Worm (Caenorhabditis elegans) whole organism, young adult: Measurements from ENCODE around the gene dos-2.

Source experiments
- D2030.7 ChIP-seq: fragments of 200-800 bp; sonication (Bioruptor generic); IDR thresholded peaks from 2 replicates; pipeline ENCODE4 v1.3.6; 2022; ENCODE audit warnings: missing genetic modification reagents, missing genetic modification characterization, missing compliant biosample characterization
- F57C9.4 ChIP-seq: sonication (generic microtip); optimal IDR thresholded peaks from 2 replicates; lab custom pipeline; 2017; ENCODE audit warnings: mild to moderate bottlenecking, missing genetic modification characterization, missing compliant biosample characterization
- Y79H2A.3 ChIP-seq: fragments of 200-800 bp; sonication (Bioruptor generic); conservative IDR thresholded peaks from 2 replicates; pipeline ENCODE4 v1.3.6; 2022; ENCODE audit warnings: missing genetic modification reagents, missing genetic modification characterization, missing compliant biosample characterization
- attf-5 ChIP-seq: fragments of 200-800 bp; sonication (Bioruptor generic); optimal IDR thresholded peaks from 2 replicates; lab custom pipeline; 2018; ENCODE audit warnings: mild to moderate bottlenecking, missing genetic modification characterization, missing compliant biosample characterization
- cebp-1 ChIP-seq, 2 experiments: fragments of 200-800 bp in 1 of 2; sonication (Bioruptor generic) in 1 of 2; sonication (generic microtip) in 1 of 2; IDR thresholded peaks in 1 of 2; optimal IDR thresholded peaks in 1 of 2; 2 replicates each; pipeline versions ENCODE4 v1.3.6 to Lab custom; 2017 to 2022; ENCODE audit warnings: missing compliant biosample characterization in 2 of 2, missing genetic modification characterization in 2 of 2, mild to moderate bottlenecking in 1 of 2, missing genetic modification reagents in 1 of 2, moderate library complexity in 1 of 2
- ceh-58 ChIP-seq: fragments of 200-800 bp; sonication (Bioruptor generic); IDR thresholded peaks from 2 replicates; pipeline ENCODE4 v1.3.6; 2022; ENCODE audit warnings: missing genetic modification characterization, missing compliant biosample characterization
- ceh-91 ChIP-seq: fragments of 200-800 bp; sonication (Bioruptor generic); IDR thresholded peaks from 2 replicates; pipeline ENCODE4 v1.3.6; 2022; ENCODE audit warnings: missing genetic modification reagents, missing genetic modification characterization, missing compliant biosample characterization
- dox-1 ChIP-seq: fragments of 200-800 bp; sonication (Bioruptor generic); IDR thresholded peaks from 2 replicates; pipeline ENCODE4 v1.3.6; 2022; ENCODE audit warnings: missing genetic modification reagents, missing genetic modification characterization, missing compliant biosample characterization
- egrh-3 ChIP-seq: fragments of 200-800 bp; sonication (Bioruptor generic); IDR thresholded peaks from 2 replicates; pipeline ENCODE4 v1.3.6; 2022; ENCODE audit warnings: missing genetic modification reagents, missing genetic modification characterization, missing compliant biosample characterization
- ets-4 ChIP-seq: fragments of 200-800 bp; sonication (Bioruptor generic); optimal IDR thresholded peaks from 2 replicates; lab custom pipeline; 2018; ENCODE audit warnings: mild to moderate bottlenecking, missing genetic modification characterization, missing compliant biosample characterization
- him-1 ChIP-seq: sonication (generic microtip); optimal IDR thresholded peaks from 2 replicates; lab custom pipeline; 2016; ENCODE audit warnings: missing genotype, missing genetic modification reagents, missing genetic modification characterization, missing compliant biosample characterization
- hrde-1 ChIP-seq: sonication (generic microtip); optimal IDR thresholded peaks from 2 replicates; lab custom pipeline; 2016; ENCODE audit warnings: missing genetic modification characterization, mild to moderate bottlenecking, missing compliant biosample characterization, moderate library complexity, missing genotype, missing genetic modification reagents, borderline replicate concordance
- hsf-1 ChIP-seq: fragments of 200-800 bp; sonication (Bioruptor generic); IDR thresholded peaks from 2 replicates; pipeline ENCODE4 v1.3.6; 2022; ENCODE audit warnings: missing genetic modification reagents, missing genetic modification characterization, missing compliant biosample characterization
- lag-1 ChIP-seq: fragments of 200-800 bp; sonication (Bioruptor generic); IDR thresholded peaks from 2 replicates; pipeline ENCODE4 v1.3.6; 2022; ENCODE audit warnings: missing genetic modification reagents, missing genetic modification characterization, missing compliant biosample characterization
- mcd-1 ChIP-seq: fragments of 200-800 bp; sonication (Bioruptor generic); IDR thresholded peaks from 2 replicates; pipeline ENCODE4 v1.3.6; 2022; ENCODE audit warnings: missing genetic modification reagents, missing genetic modification characterization, missing compliant biosample characterization
- mel-28 ChIP-seq: sonication (generic microtip); optimal IDR thresholded peaks from 2 replicates; lab custom pipeline; 2016; ENCODE audit warnings: borderline replicate concordance, mild to moderate bottlenecking, missing genetic modification characterization, missing compliant biosample characterization
- mes-4 ChIP-seq: sonication (generic microtip); optimal IDR thresholded peaks from 2 replicates; lab custom pipeline; 2016; ENCODE audit warnings: missing genotype, missing genetic modification characterization, missing compliant biosample characterization
- nhr-120 ChIP-seq: fragments of 200-800 bp; sonication (Bioruptor generic); IDR thresholded peaks from 2 replicates; pipeline ENCODE4 v1.3.6; 2022; ENCODE audit warnings: missing genetic modification characterization, missing compliant biosample characterization
- nhr-179 ChIP-seq: sonication (generic microtip); optimal IDR thresholded peaks from 2 replicates; lab custom pipeline; 2016; ENCODE audit warnings: mild to moderate bottlenecking, missing genetic modification characterization, missing compliant biosample characterization
- nhr-90 ChIP-seq: sonication (generic microtip); optimal IDR thresholded peaks from 2 replicates; lab custom pipeline; 2016; ENCODE audit warnings: missing genotype, mild to moderate bottlenecking, missing genetic modification characterization, missing compliant biosample characterization
- rec-8 ChIP-seq, 2 experiments: sonication (generic microtip); optimal IDR thresholded peaks; 2 replicates each; lab custom pipeline; 2016; ENCODE audit warnings: mild to moderate bottlenecking in 2 of 2, missing genetic modification characterization in 2 of 2, missing genetic modification reagents in 2 of 2, missing genotype in 2 of 2, missing biosample characterization in 1 of 2, missing compliant biosample characterization in 1 of 2, moderate library complexity in 1 of 2
- repo-1 ChIP-seq: sonication (generic microtip); optimal IDR thresholded peaks from 2 replicates; lab custom pipeline; 2017; ENCODE audit warnings: mild to moderate bottlenecking, missing genetic modification characterization, missing compliant biosample characterization
- sea-2 ChIP-seq: fragments of 200-800 bp; sonication (Bioruptor generic); IDR thresholded peaks from 2 replicates; pipeline ENCODE4 v1.3.6; 2022; ENCODE audit warnings: missing genetic modification characterization, missing compliant biosample characterization
- snpc-3.4 ChIP-seq: sonication (generic microtip); optimal IDR thresholded peaks from 2 replicates; lab custom pipeline; 2017; ENCODE audit warnings: missing genetic modification characterization, mild to moderate bottlenecking, missing compliant biosample characterization, antibody characterized with exemption, moderate library complexity, missing genotype, missing genetic modification reagents
- tbx-9 ChIP-seq: sonication (generic microtip); optimal IDR thresholded peaks from 2 replicates; lab custom pipeline; 2016; ENCODE audit warnings: borderline replicate concordance, missing genetic modification characterization, inconsistent platforms, missing compliant biosample characterization
- tlf-1 ChIP-seq: fragments of 200-800 bp; sonication (Bioruptor generic); optimal IDR thresholded peaks from 2 replicates; lab custom pipeline; 2018; ENCODE audit warnings: mild to moderate bottlenecking, missing genetic modification characterization, missing compliant biosample characterization
- xnd-1 ChIP-seq: sonication (generic microtip); optimal IDR thresholded peaks from 2 replicates; lab custom pipeline; 2016; ENCODE audit warnings: missing genotype, missing genetic modification reagents, missing genetic modification characterization, missing compliant biosample characterization
- zfh-2 ChIP-seq: fragments of 200-800 bp; sonication (Bioruptor generic); conservative IDR thresholded peaks from 2 replicates; pipeline ENCODE4 v1.3.6; 2022; ENCODE audit warnings: missing genetic modification reagents, missing genetic modification characterization, missing compliant biosample characterization
- ztf-18 ChIP-seq: sonication (generic microtip); optimal IDR thresholded peaks from 2 replicates; lab custom pipeline; 2016; ENCODE audit warnings: missing genotype, mild to moderate bottlenecking, missing genetic modification characterization, missing compliant biosample characterization
- ztf-22 ChIP-seq: fragments of 200-800 bp; sonication (Bioruptor generic); optimal IDR thresholded peaks from 2 replicates; lab custom pipeline; 2018; ENCODE audit warnings: mild to moderate bottlenecking, missing genetic modification characterization, moderate library complexity, missing compliant biosample characterization
- ztf-25 ChIP-seq: fragments of 200-800 bp; sonication (Bioruptor generic); IDR thresholded peaks from 2 replicates; pipeline ENCODE4 v1.3.6; 2022; ENCODE audit warnings: missing genetic modification reagents, missing genetic modification characterization, missing compliant biosample characterization
- ztf-26 ChIP-seq: sonication (generic microtip); optimal IDR thresholded peaks from 2 replicates; lab custom pipeline; 2017; ENCODE audit warnings: missing genetic modification characterization, missing compliant biosample characterization

The dos-2 gene

DNA sequence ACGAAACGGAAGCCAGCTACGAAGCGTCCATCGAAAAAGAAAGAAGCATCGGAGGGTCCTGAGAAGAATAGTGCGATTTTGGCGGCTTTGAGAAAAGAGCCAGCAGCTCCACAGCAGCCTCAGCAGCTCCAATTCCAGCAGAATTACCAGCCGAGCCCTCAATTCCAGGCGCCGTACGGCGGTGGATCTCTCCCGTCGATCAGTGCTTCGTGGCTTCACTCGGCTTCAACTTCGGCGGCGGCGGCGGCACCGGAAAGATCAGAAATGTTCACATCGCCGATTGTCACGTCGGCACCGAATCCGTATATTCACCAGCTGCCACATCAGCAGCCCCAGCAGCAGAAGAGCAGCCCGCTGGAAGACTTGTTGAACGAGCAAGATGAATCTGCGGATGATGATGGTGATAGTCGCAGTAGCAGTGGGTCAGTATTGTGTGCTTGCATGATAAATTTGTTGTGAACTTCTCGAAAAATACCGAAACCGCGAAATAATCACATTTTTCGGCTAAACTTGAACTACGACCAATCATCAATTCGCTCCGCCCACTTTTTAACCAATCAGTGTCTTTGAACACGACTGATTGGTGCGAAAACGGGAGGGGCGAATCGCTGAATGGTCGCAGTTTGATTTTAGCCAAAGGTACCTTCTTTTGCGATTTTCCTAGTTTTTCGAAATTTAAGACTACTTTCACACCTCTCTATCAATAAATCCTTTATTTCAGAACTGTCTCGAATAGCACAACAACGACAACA lies 10.2 kb upstream of the dos-2 start:
- TF ChIP-seq D2030.7 (GFP tag; lab: Robert Waterston, UW) (no peak), dox-1 (GFP tag; lab: Robert Waterston, UW) (no peak), nhr-179 (tag; lab: Kevin White, UChicago) (no peak), zfh-2 (peak; percentile 89), attf-5 (GFP tag; lab: Kevin White, UChicago) (no peak), ceh-58 (GFP tag; lab: Robert Waterston, UW) (no peak), egrh-3 (GFP tag; lab: Robert Waterston, UW) (peak; percentile 77; the same call in 1 of the 2 replicates), nhr-90 (tag; lab: Kevin White, UChicago) (no peak), rec-8 (tag; optimal IDR thresholded peaks at IDR 0.05; lab: Kevin White, UChicago) (no peak)
- TF ChIP-seq, all 124 proteins: peak for 2

DNA sequence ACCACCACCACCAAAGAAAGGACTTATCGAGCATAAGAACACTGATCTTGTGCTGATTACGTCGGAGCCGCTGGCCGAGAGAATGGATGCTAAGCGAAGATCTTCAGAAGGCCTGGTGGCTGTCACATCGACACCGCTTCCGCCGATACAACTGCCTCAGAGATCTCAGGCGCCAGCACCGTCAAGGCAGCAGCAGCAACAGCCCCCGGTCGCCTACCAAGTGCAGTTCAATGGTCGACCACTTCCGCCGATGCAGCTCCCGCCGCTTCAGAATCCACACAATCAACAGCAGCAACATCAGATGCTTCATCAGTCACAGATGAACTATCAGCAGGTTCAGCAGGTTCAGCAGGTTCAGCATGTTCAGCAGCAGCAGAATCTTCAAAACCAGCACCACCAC lies 9.0 kb upstream of the dos-2 start:
- TF ChIP-seq mel-28 (tag; lab: Kevin White, UChicago) (no peak), egrh-3 (GFP tag; lab: Robert Waterston, UW) (peak; percentile 57; the same call in 1 of the 2 replicates), lag-1 (GFP tag; lab: Robert Waterston, UW) (no peak)

DNA sequence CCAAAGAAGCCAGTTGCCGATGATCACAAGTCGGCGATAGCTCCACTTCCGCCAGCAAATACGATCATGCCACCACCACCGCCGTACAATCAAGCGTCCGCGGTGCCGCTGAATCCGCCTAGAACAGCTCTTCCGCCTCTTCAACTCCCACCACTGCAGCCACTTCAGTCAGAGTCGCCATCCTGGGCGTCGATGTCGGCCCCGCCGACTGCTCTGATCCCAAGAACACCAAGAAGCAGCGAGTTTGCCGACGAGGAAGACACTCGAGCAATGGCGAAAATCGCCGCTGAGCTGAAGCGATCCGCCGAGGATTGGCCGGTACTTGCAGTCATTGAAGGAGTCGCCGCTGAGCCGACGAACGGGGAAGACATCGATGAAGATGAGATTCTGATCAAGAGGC lies 8.0 kb upstream of the dos-2 start:
- TF ChIP-seq ets-4 (GFP tag; lab: Kevin White, UChicago) = no peak
- no peak for TF ChIP-seq Y79H2A.3 (GFP tag; lab: Robert Waterston, UW)
- no peak for TF ChIP-seq snpc-3.4 (tag; lab: Kevin White, UChicago)
- TF ChIP-seq zfh-2 = peak; percentile 28; the same call in 1 of the 2 replicates
- TF ChIP-seq him-1 (tag; lab: Kevin White, UChicago) = no peak
- peak; percentile 49; the same call in 1 of the 2 replicates for TF ChIP-seq egrh-3 (GFP tag; lab: Robert Waterston, UW)
- TF ChIP-seq lag-1 (GFP tag; lab: Robert Waterston, UW) = 0 out of 2 replicates have a peak, but pooled peaks have one; percentile 55

DNA sequence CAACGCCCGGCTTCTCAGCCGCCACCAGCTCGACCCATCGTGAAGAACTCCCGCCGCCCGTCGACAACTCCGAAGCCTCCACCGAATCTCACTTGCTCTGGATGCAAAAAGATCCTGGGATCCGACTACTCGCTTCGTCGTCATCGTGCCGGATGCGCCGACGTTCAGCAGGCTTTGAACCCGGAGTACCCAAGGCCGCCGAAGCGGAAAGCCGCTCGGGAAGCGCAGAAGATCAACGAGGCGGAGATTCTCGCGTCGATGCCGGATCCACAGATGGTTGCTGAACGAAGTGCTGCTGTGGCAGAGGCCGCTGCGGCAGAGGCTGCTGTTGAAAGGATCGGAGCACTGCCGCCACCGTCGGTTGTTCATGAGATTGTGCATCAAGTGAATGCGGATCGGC lies 7.2 kb upstream of the dos-2 start:
- TF ChIP-seq cebp-1 (GFP tag; IDR thresholded peaks at IDR 0.05; lab: Robert Waterston, UW) (no peak), cebp-1 (tag; optimal IDR thresholded peaks at IDR 0.05; lab: Kevin White, UChicago) (peak; percentile 7), ets-4 (GFP tag; lab: Kevin White, UChicago) (no peak), tlf-1 (GFP tag; lab: Kevin White, UChicago) (no peak), tbx-9 (tag; lab: Kevin White, UChicago) (no peak), sea-2 (GFP tag; lab: Robert Waterston, UW) (0 out of 2 replicates have a peak, but pooled peaks have one; percentile 5), egrh-3 (GFP tag; lab: Robert Waterston, UW) (peak; percentile 87), ztf-25 (GFP tag; lab: Robert Waterston, UW) (0 out of 2 replicates have a peak, but pooled peaks have one; percentile 4), hsf-1 (GFP tag; lab: Robert Waterston, UW) (no peak), zfh-2 (peak; percentile 79; the same call in 1 of the 2 replicates)

DNA sequence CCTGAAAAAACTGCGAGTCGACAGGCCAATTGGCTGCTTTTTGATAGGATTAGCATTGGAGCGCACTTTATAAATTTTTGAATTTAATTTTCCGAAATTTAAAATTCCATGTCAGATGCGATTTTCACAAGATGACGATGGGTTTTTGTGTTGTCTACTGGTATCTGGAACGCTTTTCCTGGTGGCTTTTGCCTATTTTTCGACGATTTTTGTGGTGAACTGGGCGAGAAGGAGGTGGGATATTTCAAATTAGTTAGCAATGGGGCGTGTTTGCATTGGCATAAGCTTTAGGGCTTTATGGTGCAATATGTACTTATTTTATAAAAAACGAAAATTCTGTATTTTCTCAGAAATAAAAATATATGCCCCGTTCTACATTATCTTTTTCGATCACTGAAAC lies 3.9 kb upstream of the dos-2 start, which contains the start of gene K10G6.9:
Gene K10G6.9, plus strand, starts transcription at position 110 of the 400 bp plus-strand sequence.
- TF ChIP-seq Y79H2A.3 (GFP tag; lab: Robert Waterston, UW) = 0 out of 2 replicates have a peak, but pooled peaks have one; percentile 70
- no peak for TF ChIP-seq cebp-1 (GFP tag; IDR thresholded peaks at IDR 0.05; lab: Robert Waterston, UW)
- TF ChIP-seq cebp-1 (tag; optimal IDR thresholded peaks at IDR 0.05; lab: Kevin White, UChicago) = no peak

DNA sequence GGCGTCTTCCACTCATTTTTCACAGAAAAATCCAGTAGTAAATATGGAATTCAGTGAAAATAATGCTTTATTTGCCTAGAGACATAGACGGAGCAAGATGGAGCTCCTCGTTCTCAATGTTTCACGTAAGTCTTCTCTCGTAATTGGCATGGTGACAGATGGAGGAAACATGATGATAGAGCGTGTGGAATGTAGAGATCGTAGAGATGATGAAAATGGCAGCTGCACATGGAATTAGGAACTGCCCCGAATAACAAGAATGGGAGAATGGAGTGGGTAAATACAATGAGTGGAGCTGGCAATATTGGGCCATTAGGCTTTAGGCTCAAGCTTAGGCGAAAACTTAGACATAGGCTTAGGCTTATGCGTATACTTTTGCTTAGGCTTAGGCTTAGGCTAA lies 1.1 kb upstream of the dos-2 start, which contains the start of gene cank-26:
Gene cank-26, minus strand, starts transcription at position 113 of the 400 bp plus-strand sequence.
- no peak for TF ChIP-seq xnd-1
- no peak for TF ChIP-seq ztf-22 (GFP tag; lab: Kevin White, UChicago)
- TF ChIP-seq F57C9.4 (tag; lab: Kevin White, UChicago) = no peak
- TF ChIP-seq ztf-18 (tag; lab: Kevin White, UChicago) = no peak
- TF ChIP-seq mcd-1 (GFP tag; lab: Robert Waterston, UW) = no peak
- no peak for TF ChIP-seq repo-1 (tag; lab: Kevin White, UChicago)
- no peak for TF ChIP-seq ztf-26 (tag; lab: Kevin White, UChicago)
- no peak for TF ChIP-seq hrde-1 (tag; lab: Kevin White, UChicago)
- no peak for TF ChIP-seq ceh-91 (GFP tag; lab: Robert Waterston, UW)
- TF ChIP-seq nhr-120 = no peak
- no peak for TF ChIP-seq mes-4
- TF ChIP-seq, all 124 proteins: peak for 0
